Fruit fly (Drosophila melanogaster) whole organism, embryonic: Measurements from ENCODE around the gene NdufV3.

ENCODE experiments used
- Ada2b ChIP-seq: fragments of 200-800 bp; sonication (Bioruptor generic); IDR thresholded peaks from 2 replicates; pipeline ENCODE4 v1.3.6; 2022; ENCODE audit warnings: missing biosample characterization, missing genetic modification characterization
- Awh ChIP-seq: fragments of 200-800 bp; sonication (Bioruptor generic); IDR thresholded peaks from 2 replicates; pipeline ENCODE4, ENCODE4 v1.3.6; 2022; ENCODE audit warnings: missing biosample characterization, missing genetic modification characterization
- CG10543 ChIP-seq: fragments of 200-800 bp; sonication (Bioruptor generic); optimal IDR thresholded peaks from 3 replicates; lab custom pipeline; 2017; ENCODE audit warnings: missing biosample characterization, mild to moderate bottlenecking, missing genetic modification characterization, moderate library complexity
- CG11560 ChIP-seq: fragments of 200-800 bp; sonication (Bioruptor generic); IDR thresholded peaks from 3 replicates; pipeline ENCODE4 v1.3.6; 2022; ENCODE audit warnings: missing biosample characterization, missing genetic modification characterization
- CG12659 ChIP-seq: fragments of 200-800 bp; sonication (Bioruptor generic); optimal IDR thresholded peaks from 3 replicates; lab custom pipeline; 2017; ENCODE audit warnings: mild to moderate bottlenecking, missing biosample characterization, missing genetic modification reagents, missing genetic modification characterization
- CG12744 ChIP-seq: fragments of 200-800 bp; sonication (Bioruptor generic); optimal IDR thresholded peaks from 2 replicates; lab custom pipeline; 2016; ENCODE audit warnings: missing biosample characterization, missing genetic modification characterization
- CG15269 ChIP-seq: fragments of 200-800 bp; sonication (Bioruptor generic); optimal IDR thresholded peaks from 2 replicates; lab custom pipeline; 2018; ENCODE audit warnings: missing biosample characterization, mild to moderate bottlenecking, missing genetic modification characterization, moderate library complexity
- CG16863 ChIP-seq: fragments of 200-800 bp; sonication (Bioruptor generic); optimal IDR thresholded peaks from 3 replicates; lab custom pipeline; 2016; ENCODE audit warnings: missing biosample characterization, missing genetic modification characterization
- CG1792 ChIP-seq: fragments of 200-800 bp; sonication (Bioruptor generic); optimal IDR thresholded peaks from 2 replicates; lab custom pipeline; 2016; ENCODE audit warnings: missing biosample characterization, missing genetic modification characterization
- CG2712 ChIP-seq: fragments of 200-800 bp; optimal IDR thresholded peaks from 3 replicates; lab custom pipeline; 2019; ENCODE audit warnings: missing biosample characterization, mild to moderate bottlenecking, missing genetic modification characterization, moderate library complexity
- CG2889 ChIP-seq: fragments of 200-800 bp; sonication (Bioruptor generic); IDR thresholded peaks from 3 replicates; pipeline ENCODE4 v1.3.6; 2022; ENCODE audit warnings: missing biosample characterization, missing genetic modification characterization
- CG30020 ChIP-seq: fragments of 200-800 bp; optimal IDR thresholded peaks from 2 replicates; lab custom pipeline; 2019; ENCODE audit warnings: missing biosample characterization, mild to moderate bottlenecking, missing genetic modification characterization, moderate library complexity
- CG3065 ChIP-seq: fragments of 200-800 bp; sonication (Bioruptor generic); optimal IDR thresholded peaks from 2 replicates; lab custom pipeline; 2016; ENCODE audit warnings: missing biosample characterization, missing genetic modification characterization
- CG32532 ChIP-seq: fragments of 200-800 bp; sonication (Bioruptor generic); IDR thresholded peaks from 2 replicates; pipeline ENCODE4 v1.3.6; 2022; ENCODE audit warnings: missing biosample characterization, missing genetic modification characterization
- CG33557 ChIP-seq: fragments of 200-800 bp; sonication (Bioruptor generic); optimal IDR thresholded peaks from 2 replicates; lab custom pipeline; 2019; ENCODE audit warnings: missing biosample characterization, mild to moderate bottlenecking, missing genetic modification characterization, moderate library complexity
- CG3847 ChIP-seq: fragments of 200-800 bp; sonication (Bioruptor generic); IDR thresholded peaks from 2 replicates; pipeline ENCODE4 v1.3.6; 2022; ENCODE audit warnings: missing biosample characterization, missing genetic modification characterization
- CG7928 ChIP-seq: fragments of 200-800 bp; sonication (Bioruptor generic); optimal IDR thresholded peaks from 2 replicates; lab custom pipeline; 2017; ENCODE audit warnings: missing biosample characterization, mild to moderate bottlenecking, missing genetic modification characterization
- CG9437 ChIP-seq: fragments of 200-800 bp; sonication (Bioruptor generic); optimal IDR thresholded peaks from 2 replicates; lab custom pipeline; 2018; ENCODE audit warnings: missing biosample characterization, mild to moderate bottlenecking, missing genetic modification characterization
- CG9609 ChIP-seq: fragments of 200-800 bp; sonication (Bioruptor generic); optimal IDR thresholded peaks from 3 replicates; lab custom pipeline; 2016; ENCODE audit warnings: missing biosample characterization, missing genetic modification characterization
- CG9932 ChIP-seq: fragments of 200-800 bp; sonication (Bioruptor generic); IDR thresholded peaks from 2 replicates; pipeline ENCODE4 v1.3.6; 2022; ENCODE audit warnings: missing biosample characterization, missing genetic modification characterization
- Chrac-16 ChIP-seq: fragments of 200-800 bp; sonication (Bioruptor generic); optimal IDR thresholded peaks from 3 replicates; lab custom pipeline; 2016; ENCODE audit warnings: missing biosample characterization, missing genetic modification characterization
- E2f1 ChIP-seq: fragments of 200-800 bp; sonication (Bioruptor generic); IDR thresholded peaks from 2 replicates; pipeline ENCODE4 v1.3.6; 2022; ENCODE audit warnings: missing biosample characterization, missing genetic modification characterization
- Fer1 ChIP-seq: fragments of 200-800 bp; sonication (Bioruptor generic); optimal IDR thresholded peaks from 2 replicates; lab custom pipeline; 2017; ENCODE audit warnings: missing biosample characterization, mild to moderate bottlenecking, missing genetic modification characterization
- Gsc ChIP-seq: fragments of 200-800 bp; sonication (Bioruptor generic); IDR thresholded peaks from 2 replicates; pipeline ENCODE4 v1.3.6; 2022; ENCODE audit warnings: missing biosample characterization, missing genetic modification characterization
- Gug ChIP-seq: fragments of 200-800 bp; sonication (Bioruptor generic); IDR thresholded peaks from 4 replicates; pipeline ENCODE4 v1.3.6; 2022; ENCODE audit warnings: missing biosample characterization, missing genetic modification characterization
- Hsf ChIP-seq: fragments of 200-800 bp; sonication (Bioruptor generic); optimal IDR thresholded peaks from 3 replicates; lab custom pipeline; 2016; ENCODE audit warnings: missing biosample characterization, missing genetic modification characterization
- NC2β ChIP-seq: fragments of 200-800 bp; sonication (Bioruptor generic); optimal IDR thresholded peaks from 2 replicates; lab custom pipeline; 2016; ENCODE audit warnings: missing biosample characterization, missing genetic modification characterization
- NfI ChIP-seq: fragments of 200-800 bp; sonication (Bioruptor generic); optimal IDR thresholded peaks from 3 replicates; lab custom pipeline; 2018; ENCODE audit warnings: missing biosample characterization, mild to moderate bottlenecking, missing genetic modification characterization, moderate library complexity
- Poxn ChIP-seq: fragments of 200-800 bp; sonication (Bioruptor generic); IDR thresholded peaks from 2 replicates; pipeline ENCODE4 v1.3.6; 2022; ENCODE audit warnings: missing biosample characterization, missing genetic modification characterization
- Ptx1 ChIP-seq: fragments of 200-800 bp; sonication (Bioruptor generic); IDR thresholded peaks from 2 replicates; pipeline ENCODE4 v1.3.6; 2022; ENCODE audit warnings: missing biosample characterization, missing genetic modification characterization
- Ravus ChIP-seq: fragments of 200-800 bp; sonication (Bioruptor generic); IDR thresholded peaks from 2 replicates; pipeline ENCODE4 v1.3.6; 2022; ENCODE audit warnings: missing biosample characterization, missing genetic modification characterization
- Scr ChIP-seq: fragments of 200-800 bp; sonication (Bioruptor generic); IDR thresholded peaks from 2 replicates; pipeline ENCODE4 v1.3.6; 2022; ENCODE audit warnings: missing biosample characterization, missing genetic modification characterization; ENCODE audit not compliant: partially characterized antibody
- Six4 ChIP-seq: fragments of 200-800 bp; sonication (Bioruptor generic); optimal IDR thresholded peaks from 2 replicates; lab custom pipeline; 2016; ENCODE audit warnings: missing biosample characterization, missing genetic modification characterization
- Vsx1 ChIP-seq: fragments of 200-800 bp; sonication (Bioruptor generic); optimal IDR thresholded peaks from 2 replicates; lab custom pipeline; 2017; ENCODE audit warnings: missing biosample characterization, mild to moderate bottlenecking, missing genetic modification characterization, missing genetic modification reagents
- ac ChIP-seq: fragments of 200-800 bp; sonication (Bioruptor generic); optimal IDR thresholded peaks from 3 replicates; lab custom pipeline; 2017; ENCODE audit warnings: missing biosample characterization, mild to moderate bottlenecking, missing genetic modification characterization
- az2 ChIP-seq: fragments of 200-800 bp; sonication (Bioruptor generic); optimal IDR thresholded peaks from 3 replicates; lab custom pipeline; 2016; ENCODE audit warnings: missing biosample characterization, missing genetic modification characterization
- cato ChIP-seq: fragments of 200-800 bp; sonication (Bioruptor generic); optimal IDR thresholded peaks from 2 replicates; lab custom pipeline; 2016; ENCODE audit warnings: missing biosample characterization, missing genetic modification characterization, borderline replicate concordance
- cg ChIP-seq: fragments of 200-800 bp; sonication (Bioruptor generic); optimal IDR thresholded peaks from 3 replicates; lab custom pipeline; 2019; ENCODE audit warnings: missing biosample characterization, mild to moderate bottlenecking, missing genetic modification characterization, moderate library complexity
- dimm ChIP-seq: fragments of 200-800 bp; sonication (Bioruptor generic); IDR thresholded peaks from 2 replicates; pipeline ENCODE4 v1.3.6; 2022; ENCODE audit warnings: missing biosample characterization, missing genetic modification characterization
- esg ChIP-seq: fragments of 200-800 bp; sonication (Bioruptor generic); conservative IDR thresholded peaks from 2 replicates; pipeline ENCODE4 v1.3.6; 2022; ENCODE audit warnings: missing biosample characterization, missing genetic modification characterization
- fd96Cb ChIP-seq: fragments of 200-800 bp; sonication (Bioruptor generic); optimal IDR thresholded peaks from 2 replicates; lab custom pipeline; 2018; ENCODE audit warnings: missing biosample characterization, mild to moderate bottlenecking, missing genetic modification characterization, moderate library complexity
- onecut ChIP-seq: fragments of 200-800 bp; sonication (Bioruptor generic); IDR thresholded peaks from 2 replicates; pipeline ENCODE4 v1.3.6; 2022; ENCODE audit warnings: missing biosample characterization, missing genetic modification characterization
- otp ChIP-seq: fragments of 200-800 bp; sonication (Bioruptor generic); IDR thresholded peaks from 3 replicates; pipeline ENCODE4, ENCODE4 v1.3.6; 2022; ENCODE audit warnings: missing biosample characterization, missing genetic modification characterization
- pfk ChIP-seq: fragments of 200-800 bp; sonication (Bioruptor generic); optimal IDR thresholded peaks from 2 replicates; lab custom pipeline; 2018; ENCODE audit warnings: missing biosample characterization, mild to moderate bottlenecking, missing genetic modification characterization, moderate library complexity
- pros ChIP-seq: fragments of 200-800 bp; sonication (Bioruptor generic); optimal IDR thresholded peaks from 3 replicates; lab custom pipeline; 2019; ENCODE audit warnings: missing biosample characterization, mild to moderate bottlenecking, missing genetic modification characterization, moderate library complexity
- salm ChIP-seq: fragments of 200-800 bp; sonication (Bioruptor generic); optimal IDR thresholded peaks from 2 replicates; lab custom pipeline; 2018; ENCODE audit warnings: missing biosample characterization, mild to moderate bottlenecking, missing genetic modification characterization
- sug ChIP-seq: fragments of 200-800 bp; optimal IDR thresholded peaks from 2 replicates; lab custom pipeline; 2019; ENCODE audit warnings: missing biosample characterization, mild to moderate bottlenecking, missing genetic modification characterization, moderate library complexity
- tap ChIP-seq: fragments of 200-800 bp; optimal IDR thresholded peaks from 3 replicates; lab custom pipeline; 2019; ENCODE audit warnings: missing biosample characterization, mild to moderate bottlenecking, missing genetic modification characterization, moderate library complexity
- tll ChIP-seq, 2 experiments: fragments of 200-800 bp in 1 of 2; fragments of >200 bp in 1 of 2; sonication (Bioruptor generic) in 1 of 2; optimal IDR thresholded peaks; 2 replicates each; lab custom pipeline; 2017 to 2019; ENCODE audit warnings: missing biosample characterization in 2 of 2, missing genetic modification characterization in 2 of 2, mild to moderate bottlenecking in 1 of 2, moderate library complexity in 1 of 2
- ttk ChIP-seq: fragments of 200-800 bp; sonication (Bioruptor generic); IDR thresholded peaks from 2 replicates; pipeline ENCODE4 v2.1.2; 2022; ENCODE audit warnings: missing biosample characterization, missing genetic modification characterization
- vnd ChIP-seq: fragments of 200-800 bp; sonication (Bioruptor generic); IDR thresholded peaks from 3 replicates; pipeline ENCODE4 v1.3.6; 2022; ENCODE audit warnings: missing biosample characterization, missing genetic modification characterization; ENCODE audit not compliant: partially characterized antibody
- zf30C ChIP-seq: fragments of 200-800 bp; sonication (Bioruptor generic); optimal IDR thresholded peaks from 3 replicates; lab custom pipeline; 2018; ENCODE audit warnings: missing biosample characterization, mild to moderate bottlenecking, missing genetic modification characterization

Gene NdufV3

dm6 chrX:11379139-11379538, 29.3 kb downstream of the NdufV3 start (continued):
- TF ChIP-seq fd96Cb (tag; lab: Kevin White, UChicago) (peak; percentile 37), tll (GFP tag; optimal IDR thresholded peaks at IDR 0.05; lab: Kevin White, UChicago) (no peak), ttk (GFP tag; lab: Robert Waterston, UW) (peak; percentile 52; the same call in 1 of the 2 replicates), CG1792 (no peak), Vsx1 (GFP tag; lab: Kevin White, UChicago) (no peak), Hsf (GFP tag; lab: Kevin White, UChicago) (peak; percentile 16), CG9932 (GFP tag; lab: Robert Waterston, UW) (peak; percentile 41), vnd (GFP tag; lab: Robert Waterston, UW) (no peak), CG3065 (GFP tag; lab: Kevin White, UChicago) (no peak), Gug (GFP tag; lab: Robert Waterston, UW) (no peak), ac (GFP tag; lab: Kevin White, UChicago) (no peak), Chrac-16 (peak; percentile 12), esg (GFP tag; lab: Robert Waterston, UW) (peak; percentile 32), CG12744 (GFP tag; lab: Kevin White, UChicago) (no peak), E2f1 (GFP tag; lab: Robert Waterston, UW) (peak; percentile 45), Poxn (GFP tag; lab: Robert Waterston, UW) (no peak), CG12659 (GFP tag; lab: Kevin White, UChicago) (no peak), CG33557 (GFP tag; lab: Kevin White, UChicago) (no peak), Ada2b (peak; percentile 68), Six4 (GFP tag; lab: Kevin White, UChicago) (no peak), Awh (GFP tag; lab: Robert Waterston, UW) (0 out of 2 replicates have a peak, but pooled peaks have one; percentile 24), CG9609 (GFP tag; lab: Kevin White, UChicago) (no peak), CG15269 (tag; lab: Kevin White, UChicago) (peak; percentile 68), salm (tag; lab: Kevin White, UChicago) (no peak), Ptx1 (peak; percentile 56), NC2β (GFP tag; lab: Kevin White, UChicago) (no peak), CG7928 (no peak), Scr (no peak), CG2889 (no peak), Fer1 (peak; percentile 65), CG9437 (GFP tag; lab: Kevin White, UChicago) (no peak), CG2712 (tag; lab: Kevin White, UChicago) (peak; percentile 50), Ravus (no peak), Gsc (no peak), cg (GFP tag; lab: Kevin White, UChicago) (no peak), CG10543 (GFP tag; lab: Kevin White, UChicago) (no peak), az2 (GFP tag; lab: Kevin White, UChicago) (no peak), cato (GFP tag; lab: Kevin White, UChicago) (no peak), pfk (GFP tag; lab: Kevin White, UChicago) (no peak), CG3847 (GFP tag; lab: Robert Waterston, UW) (peak; percentile 41), CG16863 (GFP tag; lab: Kevin White, UChicago) (no peak), CG30020 (tag; lab: Kevin White, UChicago) (no peak), otp (no peak), tap (tag; lab: Kevin White, UChicago) (peak; percentile 57), onecut (GFP tag; lab: Robert Waterston, UW) (0 out of 2 replicates have a peak, but pooled peaks have one; percentile 18), zf30C (GFP tag; lab: Kevin White, UChicago) (no peak), CG11560 (tag; lab: Robert Waterston, UW) (no peak), pros (no peak), dimm (GFP tag; lab: Robert Waterston, UW) (peak; percentile 15; the same call in 1 of the 2 replicates), NfI (peak; percentile 46), sug (tag; lab: Kevin White, UChicago) (peak; percentile 40), CG32532 (peak; percentile 57; the same call in 1 of the 2 replicates)
